Fruit fly (Drosophila melanogaster): ENCODE results near the gene Apc.
A peak's percentile ranks its signal among the peaks of the same experiment; 100 is the strongest.

Apc gene

dm6 chr3R:28860582-28860981, 16.0 kb upstream of the Apc start:
- TF ChIP-seq CTCF (optimal IDR thresholded peaks at IDR 0.05): no peak
- TF ChIP-seq CG8478 (optimal IDR thresholded peaks at IDR 0.05): no peak

- TF ChIP-seq CTCF (optimal IDR thresholded peaks at IDR 0.05) (no peak), CG8478 (optimal IDR thresholded peaks at IDR 0.05) (no peak)
These were observed 14.5 kb upstream of the Apc start, which contains the start of gene Inx3 for dm6 chr3R:28859058-28859526. Gene Inx3, minus strand, starts transcription at chr3R:28859497.

dm6 chr3R:28858241-28858647, 13.7 kb upstream of the Apc start:
- TF ChIP-seq CTCF (optimal IDR thresholded peaks at IDR 0.05) (peak in 1 of 2 experiments; percentile 5), CG8478 (optimal IDR thresholded peaks at IDR 0.05) (no peak)

- no peak for TF ChIP-seq CTCF (optimal IDR thresholded peaks at IDR 0.05)
- no peak for TF ChIP-seq CG8478 (optimal IDR thresholded peaks at IDR 0.05)
These were observed 12.9 kb upstream of the Apc start for dm6 chr3R:28857287-28858024.

dm6 chr3R:28856829-28857228, 12.3 kb upstream of the Apc start:
- TF ChIP-seq CG8478 (optimal IDR thresholded peaks at IDR 0.05) (no peak), CTCF (optimal IDR thresholded peaks at IDR 0.05) (no peak)

- no peak for TF ChIP-seq CG8478 (optimal IDR thresholded peaks at IDR 0.05)
- TF ChIP-seq CTCF (optimal IDR thresholded peaks at IDR 0.05): no peak
These were observed 11.6 kb upstream of the Apc start for dm6 chr3R:28856140-28856539.

- TF ChIP-seq CTCF (optimal IDR thresholded peaks at IDR 0.05) (no peak), CG8478 (optimal IDR thresholded peaks at IDR 0.05) (no peak)
These were observed 7.4 kb upstream of the Apc start for dm6 chr3R:28851966-28852377.

dm6 chr3R:28851530-28851929, 7.0 kb upstream of the Apc start:
- TF ChIP-seq CTCF (optimal IDR thresholded peaks at IDR 0.05) (no peak), CG8478 (optimal IDR thresholded peaks at IDR 0.05) (no peak)

dm6 chr3R:28850662-28851257, 6.2 kb upstream of the Apc start:
- TF ChIP-seq CTCF (optimal IDR thresholded peaks at IDR 0.05) (no peak), CG8478 (optimal IDR thresholded peaks at IDR 0.05) (no peak)

- TF ChIP-seq CTCF (optimal IDR thresholded peaks at IDR 0.05): no peak
- TF ChIP-seq CG8478 (optimal IDR thresholded peaks at IDR 0.05): no peak
These were observed 4.3 kb upstream of the Apc start for dm6 chr3R:28848693-28849470.

dm6 chr3R:28847547-28848316, 3.2 kb upstream of the Apc start:
- TF ChIP-seq CG8478 (optimal IDR thresholded peaks at IDR 0.05) (no peak), CTCF (optimal IDR thresholded peaks at IDR 0.05) (no peak)

dm6 chr3R:28846877-28847529, 2.5 kb upstream of the Apc start:
- TF ChIP-seq CTCF (optimal IDR thresholded peaks at IDR 0.05) (no peak), CG8478 (optimal IDR thresholded peaks at IDR 0.05) (no peak)

- no peak for TF ChIP-seq CTCF (optimal IDR thresholded peaks at IDR 0.05)
These were observed 1.4 kb upstream of the Apc start for dm6 chr3R:28845981-28846380.

- TF ChIP-seq CG8478 (optimal IDR thresholded peaks at IDR 0.05) (no peak), CTCF (optimal IDR thresholded peaks at IDR 0.05) (no peak)
These were observed 879 bp upstream of the Apc start for dm6 chr3R:28845377-28845876.
